Worm (Caenorhabditis elegans) whole organism, L1 larva: ENCODE results near the gene math-33.
A peak's percentile ranks its signal among the peaks of the same experiment; 100 is the strongest.

Source experiments
- C04F5.9 ChIP-seq: sonication (generic microtip); optimal IDR thresholded peaks from 2 replicates; lab custom pipeline; 2016; ENCODE audit warnings: missing genetic modification characterization, missing compliant biosample characterization
- Y116A8C.19 ChIP-seq: sonication (generic microtip); optimal IDR thresholded peaks from 2 replicates; lab custom pipeline; 2016; ENCODE audit warnings: missing compliant biosample characterization, missing genetic modification characterization, borderline replicate concordance
- aha-1 ChIP-seq: fragments of 150-350 bp; optimal IDR thresholded peaks from 2 replicates; lab custom pipeline; 2014; ENCODE audit warnings: missing biosample characterization, missing genetic modification characterization
- alr-1 ChIP-seq: fragments of 200-800 bp; sonication (Bioruptor generic); optimal IDR thresholded peaks from 2 replicates; lab custom pipeline; 2018; ENCODE audit warnings: borderline replicate concordance, mild to moderate bottlenecking, missing genetic modification characterization, missing compliant biosample characterization
- ceh-63 ChIP-seq: fragments of 200-800 bp; sonication (Bioruptor generic); optimal IDR thresholded peaks from 2 replicates; lab custom pipeline; 2018; ENCODE audit warnings: mild to moderate bottlenecking, missing genetic modification characterization, missing compliant biosample characterization
- ceh-8 ChIP-seq: fragments of 200-800 bp; sonication (Bioruptor generic); optimal IDR thresholded peaks from 2 replicates; lab custom pipeline; 2018; ENCODE audit warnings: mild to moderate bottlenecking, missing genetic modification characterization, moderate library complexity, missing compliant biosample characterization
- ceh-82 ChIP-seq, 3 experiments: fragments of 150-350 bp in 1 of 3; sonication (generic microtip) in 2 of 3; optimal IDR thresholded peaks; 2 replicates each; lab custom pipeline; 2014 to 2017; ENCODE audit warnings: missing biosample characterization in 3 of 3, missing genetic modification characterization in 3 of 3
- ceh-90 ChIP-seq: sonication (generic microtip); optimal IDR thresholded peaks from 2 replicates; lab custom pipeline; 2016; ENCODE audit warnings: missing genetic modification characterization, missing compliant biosample characterization
- efl-1 ChIP-seq, 4 experiments: fragments of 150-350 bp; optimal IDR thresholded peaks in 3 of 4; peaks in 1 of 4; 1 replicate in 1 of 4; 2 replicates in 3 of 4; lab custom pipeline; 2014; ENCODE audit warnings: missing biosample characterization in 2 of 4, missing genetic modification characterization in 2 of 4, missing genetic modification reagents in 2 of 4
- egl-27 ChIP-seq, 2 experiments: fragments of 150-350 bp in 1 of 2; sonication (generic microtip); optimal IDR thresholded peaks; 3 replicates each; lab custom pipeline; 2017 to 2018; ENCODE audit warnings: missing biosample characterization in 2 of 2, missing genetic modification characterization in 2 of 2, missing genetic modification reagents in 2 of 2
- ets-5 ChIP-seq: fragments of 200-800 bp; sonication (Bioruptor generic); IDR thresholded peaks from 2 replicates; pipeline ENCODE4 v1.3.6; 2022; ENCODE audit warnings: missing genetic modification characterization, missing compliant biosample characterization
- fkh-10 ChIP-seq: sonication (generic microtip); optimal IDR thresholded peaks from 2 replicates; lab custom pipeline; 2017; ENCODE audit warnings: missing biosample characterization, missing genetic modification reagents, missing genetic modification characterization
- fkh-8 ChIP-seq: sonication (generic microtip); optimal IDR thresholded peaks from 2 replicates; lab custom pipeline; 2016; ENCODE audit warnings: mild to moderate bottlenecking, missing genetic modification characterization, missing compliant biosample characterization
- hlh-17 ChIP-seq: fragments of 200-800 bp; sonication (Bioruptor generic); optimal IDR thresholded peaks from 2 replicates; lab custom pipeline; 2018; ENCODE audit warnings: missing genetic modification characterization, mild to moderate bottlenecking, missing compliant biosample characterization, moderate library complexity, borderline replicate concordance
- hlh-4 ChIP-seq: sonication (generic microtip); optimal IDR thresholded peaks from 2 replicates; lab custom pipeline; 2016; ENCODE audit warnings: mild to moderate bottlenecking, missing genetic modification characterization, missing compliant biosample characterization
- lin-13 ChIP-seq: fragments of 150-350 bp; optimal IDR thresholded peaks from 2 replicates; lab custom pipeline; 2014; ENCODE audit warnings: missing biosample characterization, missing genetic modification reagents, missing genetic modification characterization
- lin-14 ChIP-seq: fragments of 200-800 bp; sonication (Bioruptor generic); optimal IDR thresholded peaks from 2 replicates; lab custom pipeline; 2018; ENCODE audit warnings: mild to moderate bottlenecking, missing genetic modification characterization, moderate library complexity, missing compliant biosample characterization
- lin-15B ChIP-seq: fragments of 150-350 bp; sonication (generic microtip); optimal IDR thresholded peaks from 3 replicates; lab custom pipeline; 2014; ENCODE audit warnings: missing biosample characterization, missing genetic modification characterization
- lin-35 ChIP-seq, 2 experiments: fragments of 150-350 bp; optimal IDR thresholded peaks; 2 replicates each; lab custom pipeline; 2014; ENCODE audit warnings: missing biosample characterization in 2 of 2, missing genetic modification characterization in 2 of 2, missing genetic modification reagents in 2 of 2
- lin-39 ChIP-seq: fragments of 150-350 bp; optimal IDR thresholded peaks from 2 replicates; lab custom pipeline; 2014; ENCODE audit warnings: missing biosample characterization, missing genetic modification reagents, missing genetic modification characterization
- lir-3 ChIP-seq: sonication (generic microtip); optimal IDR thresholded peaks from 2 replicates; lab custom pipeline; 2016; ENCODE audit warnings: mild to moderate bottlenecking, missing genetic modification characterization, moderate library complexity, missing compliant biosample characterization; ENCODE audit not compliant: poor library complexity
- mab-9 ChIP-seq: fragments of 200-800 bp; sonication (Bioruptor generic); IDR thresholded peaks from 2 replicates; pipeline ENCODE4 v1.3.6; 2022; ENCODE audit warnings: missing genetic modification reagents, missing genetic modification characterization, missing compliant biosample characterization
- mdl-1 ChIP-seq, 2 experiments: fragments of 150-350 bp; optimal IDR thresholded peaks; 2 replicates each; lab custom pipeline; 2014 to 2017; ENCODE audit warnings: missing biosample characterization in 2 of 2, missing genetic modification characterization in 2 of 2, inconsistent platforms in 1 of 2
- mep-1 ChIP-seq: fragments of 150-350 bp; optimal IDR thresholded peaks from 2 replicates; lab custom pipeline; 2014; ENCODE audit warnings: missing biosample characterization, missing genetic modification characterization
- nhr-12 ChIP-seq: sonication (generic microtip); optimal IDR thresholded peaks from 2 replicates; lab custom pipeline; 2017; ENCODE audit warnings: missing biosample characterization, missing genetic modification characterization
- nhr-85 ChIP-seq: sonication (generic microtip); peaks from one replicate; lab custom pipeline; 2016; ENCODE audit warnings: missing genetic modification characterization, inconsistent platforms, missing compliant biosample characterization
- nhr-90 ChIP-seq: sonication (generic microtip); optimal IDR thresholded peaks from 2 replicates; lab custom pipeline; 2016; ENCODE audit warnings: mild to moderate bottlenecking, missing genetic modification characterization, missing compliant biosample characterization; ENCODE audit not compliant: poor library complexity
- pax-3 ChIP-seq: fragments of 200-800 bp; sonication (Bioruptor generic); optimal IDR thresholded peaks from 2 replicates; lab custom pipeline; 2018; ENCODE audit warnings: mild to moderate bottlenecking, missing genetic modification characterization, moderate library complexity, missing compliant biosample characterization
- pqm-1 ChIP-seq: sonication (generic microtip); optimal IDR thresholded peaks from 3 replicates; lab custom pipeline; 2017; ENCODE audit warnings: missing biosample characterization, missing genetic modification characterization
- skn-1 ChIP-seq: fragments of 150-350 bp; optimal IDR thresholded peaks from 2 replicates; lab custom pipeline; 2014; ENCODE audit warnings: missing biosample characterization, missing genetic modification characterization
- sptf-1 ChIP-seq: fragments of 150-350 bp; optimal IDR thresholded peaks from 2 replicates; lab custom pipeline; 2014; ENCODE audit warnings: missing biosample characterization, missing genetic modification characterization
- swsn-7 ChIP-seq: sonication (generic microtip); optimal IDR thresholded peaks from 2 replicates; lab custom pipeline; 2016; ENCODE audit warnings: missing genetic modification characterization, missing compliant biosample characterization
- unc-130 ChIP-seq: fragments of 150-350 bp; optimal IDR thresholded peaks from 2 replicates; lab custom pipeline; 2017; ENCODE audit warnings: missing biosample characterization, missing genetic modification characterization, inconsistent platforms
- unc-30 ChIP-seq: sonication (generic microtip); optimal IDR thresholded peaks from 2 replicates; lab custom pipeline; 2017; ENCODE audit warnings: missing biosample characterization, missing genetic modification characterization
- unc-86 ChIP-seq: sonication (generic microtip); optimal IDR thresholded peaks from 2 replicates; lab custom pipeline; 2016; ENCODE audit warnings: missing genetic modification characterization, missing compliant biosample characterization
- xbp-1 ChIP-seq: sonication (generic microtip); optimal IDR thresholded peaks from 2 replicates; lab custom pipeline; 2016; ENCODE audit warnings: missing genetic modification characterization, missing compliant biosample characterization
- zip-4 ChIP-seq: fragments of 200-800 bp; sonication (Bioruptor generic); optimal IDR thresholded peaks from 2 replicates; lab custom pipeline; 2018; ENCODE audit warnings: mild to moderate bottlenecking, missing genetic modification characterization, moderate library complexity, missing compliant biosample characterization
- ztf-11 ChIP-seq, 2 experiments: sonication (generic microtip); optimal IDR thresholded peaks; 2 replicates each; lab custom pipeline; 2016 to 2017; ENCODE audit warnings: missing genetic modification characterization in 2 of 2, missing biosample characterization in 1 of 2, missing compliant biosample characterization in 1 of 2

The math-33 gene

DNA sequence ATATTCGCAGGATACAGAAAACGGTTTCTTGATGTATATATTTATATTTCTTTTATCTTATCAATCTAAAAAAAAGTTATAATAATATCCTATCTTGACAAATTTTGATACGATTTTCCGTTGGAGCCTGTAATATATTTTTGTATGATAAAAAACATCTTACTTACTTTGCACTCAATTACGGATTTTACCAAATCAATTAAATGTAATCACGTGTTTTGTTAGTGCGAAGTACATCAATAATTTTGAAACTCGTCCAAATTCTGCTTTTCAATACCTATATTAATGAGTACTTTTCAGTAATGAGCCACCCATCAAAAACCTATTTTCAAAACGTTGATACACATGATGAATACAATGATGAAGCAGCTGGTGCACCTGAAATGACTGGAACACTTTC is 35.7 kb downstream of the math-33 start, which contains the start of gene T19C4.1:
T19C4.1 (plus strand) TSS at position 301 of the 400 bp plus-strand sequence.
- no peak for TF ChIP-seq Y116A8C.19 (tag; lab: Kevin White, UChicago)
- no peak for TF ChIP-seq skn-1 (tag; lab: Kevin White, UChicago)
- no peak for TF ChIP-seq ceh-8 (GFP tag; lab: Kevin White, UChicago)
- no peak for TF ChIP-seq lin-14
- no peak for TF ChIP-seq nhr-85 (tag; lab: Kevin White, UChicago)
- no peak for TF ChIP-seq ceh-90 (tag; lab: Kevin White, UChicago)
- no peak for TF ChIP-seq sptf-1
- TF ChIP-seq fkh-8, result no peak
- no peak for TF ChIP-seq aha-1 (tag; lab: Kevin White, UChicago)
- TF ChIP-seq mdl-1 (tag; optimal IDR thresholded peaks at IDR 0.05; lab: Kevin White, UChicago), result no peak
- no peak for TF ChIP-seq lir-3 (tag; lab: Kevin White, UChicago)
- no peak for TF ChIP-seq zip-4
- TF ChIP-seq lin-35 (GFP tag; optimal IDR thresholded peaks at IDR 0.05; lab: Kevin White, UChicago), result no peak
- no peak for TF ChIP-seq fkh-10 (GFP tag; lab: Kevin White, UChicago)
- no peak for TF ChIP-seq ceh-63
- no peak for TF ChIP-seq C04F5.9 (tag; lab: Kevin White, UChicago)
- TF ChIP-seq nhr-12, result no peak
- no peak for TF ChIP-seq pqm-1 (tag; lab: Kevin White, UChicago)
- TF ChIP-seq lin-13 (GFP tag; lab: Kevin White, UChicago), result no peak
- TF ChIP-seq, all 84 proteins: peak for 0

DNA sequence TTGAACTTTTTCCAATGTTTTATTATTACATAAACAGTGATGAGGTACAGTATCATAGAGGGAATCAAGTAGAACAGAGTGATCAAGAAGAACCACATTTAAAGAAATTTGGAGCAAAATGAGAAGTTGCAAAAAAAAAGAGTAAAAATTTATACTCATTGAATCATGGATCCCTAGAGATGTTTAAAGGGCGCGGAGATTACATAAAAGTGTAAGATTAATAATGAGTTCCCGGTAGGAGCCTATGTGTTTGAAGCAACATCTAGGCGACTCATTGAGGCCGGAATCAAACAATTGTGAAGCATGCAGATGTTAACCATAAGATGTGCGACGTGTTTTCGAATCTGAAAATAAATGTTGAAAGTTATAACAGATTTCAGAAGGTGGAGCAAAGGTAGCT is 38.6 kb downstream of the math-33 start, which contains the start of gene srg-39:
srg-39 (minus strand) TSS at position 101 of the 400 bp plus-strand sequence.
- TF ChIP-seq hlh-17 (no peak), lin-15B (tag; lab: Kevin White, UChicago) (no peak), ets-5 (GFP tag; lab: Robert Waterston, UW) (no peak), hlh-4 (no peak), ceh-90 (tag; lab: Kevin White, UChicago) (no peak), unc-30 (tag; lab: Kevin White, UChicago) (no peak), swsn-7 (tag; lab: Kevin White, UChicago) (no peak), mep-1 (no peak), mab-9 (GFP tag; lab: Robert Waterston, UW) (no peak), efl-1 (optimal IDR thresholded peaks at IDR 0.05; lab: Kevin White, UChicago) (no peak), efl-1 (GFP tag; optimal IDR thresholded peaks at IDR 0.05 in 1 of 2; lab: Kevin White, UChicago) (no peak), xbp-1 (tag; lab: Kevin White, UChicago) (no peak), lin-39 (no peak), alr-1 (tag; lab: Kevin White, UChicago) (no peak)

DNA sequence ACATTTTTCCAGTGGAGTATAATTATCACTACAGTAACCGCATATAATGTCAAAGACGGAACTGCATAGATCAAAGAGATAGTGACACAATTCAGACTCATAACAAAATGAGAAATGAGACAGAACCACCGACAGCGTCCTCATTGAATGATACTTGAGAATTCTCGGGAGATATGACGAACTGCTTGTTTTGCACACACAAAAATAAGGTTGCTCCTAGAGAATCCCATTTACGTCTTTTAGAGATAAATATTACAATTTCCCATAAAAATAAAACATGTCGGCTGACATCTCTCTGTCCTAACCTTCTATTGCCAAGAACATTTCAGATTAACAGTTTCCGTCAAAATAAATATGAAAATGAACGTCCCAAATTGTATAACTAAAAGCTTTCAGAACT is 41.8 kb downstream of the math-33 start, which contains the start of gene srg-38:
srg-38 (minus strand) TSS at position 101 of the 400 bp plus-strand sequence.
- TF ChIP-seq lin-35 (GFP tag; optimal IDR thresholded peaks at IDR 0.05; lab: Kevin White, UChicago) (no peak), unc-130 (tag; lab: Kevin White, UChicago) (no peak), ztf-11 (tag; optimal IDR thresholded peaks at IDR 0.05; lab: Kevin White, UChicago) (no peak), ceh-90 (tag; lab: Kevin White, UChicago) (no peak), ceh-82 (tag; optimal IDR thresholded peaks at IDR 0.05; lab: Kevin White, UChicago) (no peak), mab-9 (GFP tag; lab: Robert Waterston, UW) (no peak)

DNA sequence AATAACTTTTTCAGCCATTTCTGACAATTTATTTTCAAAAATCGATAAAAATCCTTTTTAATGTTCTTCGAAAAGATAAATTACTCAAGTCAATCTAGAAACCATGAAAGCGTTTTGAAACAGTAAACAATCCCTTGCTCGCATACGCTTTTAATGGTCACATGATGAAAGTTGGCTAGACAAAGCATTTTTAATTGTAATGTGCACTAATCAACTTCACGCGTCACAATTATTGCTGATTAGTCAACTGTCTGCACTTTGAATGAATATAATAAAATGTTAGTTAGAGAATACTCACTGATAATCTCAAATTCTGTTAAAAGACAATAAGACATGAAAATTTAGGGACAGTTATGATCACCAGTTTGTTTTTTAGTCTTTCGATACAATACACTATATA is 42.9 kb downstream of the math-33 start:
- TF ChIP-seq aha-1 (tag; lab: Kevin White, UChicago) (no peak), skn-1 (tag; lab: Kevin White, UChicago) (no peak), egl-27 (tag; optimal IDR thresholded peaks at IDR 0.05; lab: Kevin White, UChicago) (no peak), pax-3 (tag; lab: Kevin White, UChicago) (no peak), unc-86 (tag; lab: Kevin White, UChicago) (no peak), nhr-90 (tag; lab: Kevin White, UChicago) (no peak), ceh-8 (GFP tag; lab: Kevin White, UChicago) (peak; percentile 93), lin-39 (no peak)
